Fruit fly (Drosophila melanogaster) whole organism, embryonic: ENCODE results near the gene CG11771.

ENCODE experiments used
- CG12659 ChIP-seq: fragments of 200-800 bp; sonication (Bioruptor generic); optimal IDR thresholded peaks from 3 replicates; lab custom pipeline; 2017; ENCODE audit warnings: mild to moderate bottlenecking, missing biosample characterization, missing genetic modification reagents, missing genetic modification characterization
- CG6765 ChIP-seq: fragments of 200-800 bp; sonication (Bioruptor generic); optimal IDR thresholded peaks from 3 replicates; lab custom pipeline; 2017; ENCODE audit warnings: missing biosample characterization, mild to moderate bottlenecking, missing genetic modification characterization
- dimm ChIP-seq: fragments of 200-800 bp; sonication (Bioruptor generic); IDR thresholded peaks from 2 replicates; pipeline ENCODE4 v1.3.6; 2022; ENCODE audit warnings: missing biosample characterization, missing genetic modification characterization
- exex ChIP-seq: fragments of 200-800 bp; sonication (Bioruptor generic); optimal IDR thresholded peaks from 4 replicates; lab custom pipeline; 2018; ENCODE audit warnings: missing biosample characterization, mild to moderate bottlenecking, missing genetic modification characterization, moderate library complexity
- sob ChIP-seq: fragments of 200-800 bp; sonication (Bioruptor generic); IDR thresholded peaks from 2 replicates; pipeline ENCODE4 v1.3.6; 2022; ENCODE audit warnings: missing biosample characterization, missing genetic modification characterization
- tna ChIP-seq: fragments of 200-800 bp; sonication (Bioruptor generic); IDR thresholded peaks from 2 replicates; pipeline ENCODE4 v1.3.6; 2022; ENCODE audit warnings: missing biosample characterization, missing genetic modification characterization; ENCODE audit not compliant: partially characterized antibody
- wdn ChIP-seq: fragments of 200-800 bp; sonication (Bioruptor generic); IDR thresholded peaks from 2 replicates; pipeline ENCODE4 v1.3.6; 2022; ENCODE audit warnings: missing biosample characterization, missing genetic modification characterization

- TF ChIP-seq exex (tag; lab: Kevin White, UChicago) (no peak), CG12659 (GFP tag; lab: Kevin White, UChicago) (no peak), wdn (no peak), tna (no peak), CG6765 (GFP tag; lab: Kevin White, UChicago) (no peak), sob (GFP tag; lab: Robert Waterston, UW) (no peak), dimm (GFP tag; lab: Robert Waterston, UW) (no peak)
These were observed 38.7 kb downstream of the CG11771 start for dm6 chr3R:24970323-24971067.
